Fruit fly (Drosophila melanogaster): ENCODE results near the gene Prosalpha4T1.

- TF ChIP-seq CG11294 (GFP tag; IDR thresholded peaks at IDR 0.05): no peak
- no peak for TF ChIP-seq Hr4 (GFP tag; optimal IDR thresholded peaks at IDR 0.05)
- TF ChIP-seq CG10669 (GFP tag; optimal IDR thresholded peaks at IDR 0.05): no peak
- no peak for TF ChIP-seq CG6854 (GFP tag; optimal IDR thresholded peaks at IDR 0.05)
- no peak for TF ChIP-seq Sox102F (GFP tag; optimal IDR thresholded peaks at IDR 0.05)
- no peak for TF ChIP-seq net (GFP tag; optimal IDR thresholded peaks at IDR 0.05)
- no peak for TF ChIP-seq CG1621 (tag; optimal IDR thresholded peaks at IDR 0.05)
These were observed 662 bp upstream of the Prosalpha4T1 start for dm6 chr3R:20749536-20749935.
